Fruit fly (Drosophila melanogaster) Kc167 (cell line): Measurements from ENCODE around the gene CG1789.

Experiments used
- Myc ChIP-seq: fragments of >200 bp; optimal IDR thresholded peaks from 2 replicates; lab custom pipeline; 2017; ENCODE audit warnings: missing external identifiers
- h ChIP-seq: fragments of >200 bp; optimal IDR thresholded peaks from 3 replicates; lab custom pipeline; 2018; ENCODE audit warnings: missing external identifiers
- psq ChIP-seq: fragments of >200 bp; optimal IDR thresholded peaks from 2 replicates; lab custom pipeline; 2017; ENCODE audit warnings: missing external identifiers
- ttk ChIP-seq: sonication (Bioruptor generic); optimal IDR thresholded peaks from 2 replicates; lab custom pipeline; 2017; ENCODE audit warnings: missing external identifiers

DNA sequence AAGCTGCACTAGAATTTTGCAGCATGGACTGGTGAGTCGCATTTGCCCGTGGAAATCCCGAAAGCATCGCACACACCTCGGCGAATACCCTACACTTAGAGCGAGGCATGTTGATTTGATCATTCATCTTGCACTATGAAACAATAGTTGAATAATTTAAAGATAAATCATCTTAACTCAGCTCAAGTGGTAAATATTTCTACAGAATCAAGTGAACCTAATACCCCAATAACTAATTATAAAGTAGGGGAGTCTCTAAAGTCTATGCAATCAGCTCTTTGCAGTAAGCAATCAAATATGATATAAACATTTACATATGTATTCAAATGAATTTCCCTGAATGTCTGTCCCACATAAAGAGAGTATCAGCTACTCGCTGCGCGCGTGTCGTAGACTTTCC lies 42.9 kb upstream of the CG1789 start:
- TF ChIP-seq psq (lab: Kevin White, UChicago) (no peak), h (lab: Kevin White, UChicago) (no peak), ttk (lab: Kevin White, UChicago) (no peak), Myc (no peak)
